Worm (Caenorhabditis elegans): ENCODE data around the gene ida-1.

DNA sequence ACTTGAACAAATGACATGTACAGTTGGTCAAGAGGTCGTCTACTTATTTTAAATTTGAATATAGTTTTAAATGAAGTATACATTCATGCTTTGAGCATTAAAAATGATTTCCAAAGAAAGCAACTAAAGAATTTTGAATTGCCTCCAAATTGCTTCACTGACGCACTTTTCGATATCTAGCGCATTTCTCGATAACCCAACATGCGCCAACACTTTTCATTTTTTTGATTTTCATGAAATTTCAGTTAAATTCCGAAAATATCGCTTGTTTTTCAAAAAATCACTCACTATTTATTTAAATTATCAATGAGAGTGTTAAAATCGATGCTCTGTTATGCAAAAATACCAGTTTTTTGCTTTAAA lies 35.5 kb upstream of the ida-1 start:
- TF ChIP-seq ama-1 (optimal IDR thresholded peaks at IDR 0.05) (no peak), tbx-11 (GFP tag; IDR thresholded peaks at IDR 0.05) (no peak), ceh-13 (GFP tag; optimal IDR thresholded peaks at IDR 0.05) (no peak), tbx-37 (GFP tag; conservative IDR thresholded peaks at IDR 0.05) (no peak), ceh-36 (tag; optimal IDR thresholded peaks at IDR 0.05) (no peak)

Measured in whole organism, early embryonic.